Worm (Caenorhabditis elegans) whole organism, L3 larva: Measurements from ENCODE around the gene C50B6.7.

ENCODE experiments used
- R02D3.7 ChIP-seq: fragments of 150-350 bp; optimal IDR thresholded peaks from 2 replicates; lab custom pipeline; 2014; ENCODE audit warnings: missing biosample characterization, missing genetic modification characterization
- ZK546.5 ChIP-seq: sonication (generic microtip); optimal IDR thresholded peaks from 2 replicates; lab custom pipeline; 2017; ENCODE audit warnings: missing biosample characterization, missing genetic modification characterization
- ama-1 ChIP-seq: fragments of 150-350 bp; optimal IDR thresholded peaks from 2 replicates; lab custom pipeline; 2018
- ceh-16 ChIP-seq: sonication (generic microtip); optimal IDR thresholded peaks from 2 replicates; lab custom pipeline; 2017; ENCODE audit warnings: missing biosample characterization, missing genetic modification characterization
- ceh-28 ChIP-seq: fragments of 150-350 bp; optimal IDR thresholded peaks from 2 replicates; lab custom pipeline; 2014; ENCODE audit warnings: missing biosample characterization, missing genetic modification reagents, missing genetic modification characterization
- ceh-9 ChIP-seq: sonication (generic microtip); optimal IDR thresholded peaks from 2 replicates; lab custom pipeline; 2018; ENCODE audit warnings: missing biosample characterization, missing genetic modification characterization
- daf-12 ChIP-seq: fragments of 150-350 bp; optimal IDR thresholded peaks from 2 replicates; lab custom pipeline; 2014; ENCODE audit warnings: missing biosample characterization, missing genetic modification reagents, missing genetic modification characterization
- egl-27 ChIP-seq: sonication (generic microtip); optimal IDR thresholded peaks from 4 replicates; lab custom pipeline; 2017; ENCODE audit warnings: missing biosample characterization, missing genetic modification reagents, missing genetic modification characterization
- egl-5 ChIP-seq: fragments of 150-350 bp; optimal IDR thresholded peaks from 2 replicates; lab custom pipeline; 2017; ENCODE audit warnings: missing biosample characterization, missing genetic modification reagents, missing genetic modification characterization, inconsistent platforms
- elt-1 ChIP-seq: fragments of 150-350 bp; optimal IDR thresholded peaks from 2 replicates; lab custom pipeline; 2014; ENCODE audit warnings: missing biosample characterization, missing genetic modification characterization
- elt-3 ChIP-seq, 3 experiments: fragments of 150-350 bp in 1 of 3; sonication (generic microtip) in 2 of 3; optimal IDR thresholded peaks; 2 replicates in 2 of 3; 4 replicates in 1 of 3; lab custom pipeline; 2014 to 2017; ENCODE audit warnings: missing biosample characterization in 3 of 3, missing genetic modification characterization in 3 of 3
- eor-1 ChIP-seq, 2 experiments: fragments of 150-350 bp; optimal IDR thresholded peaks; 2 replicates each; lab custom pipeline; 2014 to 2018; ENCODE audit warnings: missing biosample characterization in 2 of 2, missing genetic modification characterization in 2 of 2
- fkh-10 ChIP-seq: sonication (generic microtip); optimal IDR thresholded peaks from 2 replicates; lab custom pipeline; 2017; ENCODE audit warnings: missing biosample characterization, missing genetic modification reagents, missing genetic modification characterization
- fos-1 ChIP-seq: fragments of 150-350 bp; optimal IDR thresholded peaks from 2 replicates; lab custom pipeline; 2014; ENCODE audit warnings: missing biosample characterization, missing genetic modification characterization
- hmg-11 ChIP-seq: sonication (generic microtip); optimal IDR thresholded peaks from 2 replicates; lab custom pipeline; 2016; ENCODE audit warnings: missing genetic modification characterization, missing compliant biosample characterization
- jun-1 ChIP-seq: fragments of 150-350 bp; optimal IDR thresholded peaks from 2 replicates; lab custom pipeline; 2014; ENCODE audit warnings: missing biosample characterization, missing genetic modification reagents, missing genetic modification characterization
- lin-15B ChIP-seq: fragments of 150-350 bp; optimal IDR thresholded peaks from 2 replicates; lab custom pipeline; 2014; ENCODE audit warnings: missing biosample characterization, missing genetic modification characterization
- lin-39 ChIP-seq: fragments of 150-350 bp; optimal IDR thresholded peaks from 2 replicates; lab custom pipeline; 2018; ENCODE audit warnings: missing biosample characterization, missing genetic modification reagents, missing genetic modification characterization
- lsy-12 ChIP-seq: sonication (generic microtip); optimal IDR thresholded peaks from 2 replicates; lab custom pipeline; 2016; ENCODE audit warnings: mild to moderate bottlenecking, missing genetic modification characterization, missing compliant biosample characterization
- mdl-1 ChIP-seq: fragments of 150-350 bp; optimal IDR thresholded peaks from 2 replicates; lab custom pipeline; 2014; ENCODE audit warnings: missing biosample characterization, missing genetic modification characterization
- mml-1 ChIP-seq: fragments of 150-350 bp; sonication (generic microtip); optimal IDR thresholded peaks from 3 replicates; lab custom pipeline; 2014; ENCODE audit warnings: missing biosample characterization, missing genetic modification characterization
- nfya-1 ChIP-seq: sonication (generic microtip); optimal IDR thresholded peaks from 2 replicates; lab custom pipeline; 2017; ENCODE audit warnings: missing genetic modification characterization, mild to moderate bottlenecking, missing compliant biosample characterization, antibody characterized with exemption, moderate library complexity; ENCODE audit not compliant: insufficient read depth
- nhr-11 ChIP-seq: fragments of 150-350 bp; optimal IDR thresholded peaks from 2 replicates; lab custom pipeline; 2014; ENCODE audit warnings: missing biosample characterization, missing genetic modification characterization
- nhr-12 ChIP-seq: fragments of 150-350 bp; optimal IDR thresholded peaks from 2 replicates; lab custom pipeline; 2014; ENCODE audit warnings: missing biosample characterization, missing genetic modification characterization
- nhr-23 ChIP-seq: fragments of 150-350 bp; optimal IDR thresholded peaks from 2 replicates; lab custom pipeline; 2014; ENCODE audit warnings: missing biosample characterization, missing genetic modification reagents, missing genetic modification characterization
- nhr-43 ChIP-seq: sonication (generic microtip); optimal IDR thresholded peaks from 2 replicates; lab custom pipeline; 2016; ENCODE audit warnings: mild to moderate bottlenecking, missing genetic modification characterization, missing compliant biosample characterization; ENCODE audit not compliant: poor library complexity, severe bottlenecking
- nhr-67 ChIP-seq: fragments of 150-350 bp; optimal IDR thresholded peaks from 2 replicates; lab custom pipeline; 2014; ENCODE audit warnings: missing biosample characterization, missing genetic modification characterization
- nhr-76 ChIP-seq: fragments of 150-350 bp; sonication (generic microtip); optimal IDR thresholded peaks from 5 replicates; lab custom pipeline; 2014; ENCODE audit warnings: missing biosample characterization, missing genetic modification characterization
- nhr-77 ChIP-seq: fragments of 150-350 bp; optimal IDR thresholded peaks from 2 replicates; lab custom pipeline; 2014; ENCODE audit warnings: missing biosample characterization, missing genetic modification characterization
- pqm-1 ChIP-seq: fragments of 150-350 bp; optimal IDR thresholded peaks from 2 replicates; lab custom pipeline; 2017; ENCODE audit warnings: missing biosample characterization, missing genetic modification characterization, inconsistent platforms
- sea-2 ChIP-seq: fragments of 150-350 bp; sonication (generic microtip); optimal IDR thresholded peaks from 4 replicates; lab custom pipeline; 2014; ENCODE audit warnings: missing biosample characterization, missing genetic modification reagents, missing genetic modification characterization
- skn-1 ChIP-seq: fragments of 150-350 bp; optimal IDR thresholded peaks from 2 replicates; lab custom pipeline; 2014; ENCODE audit warnings: missing biosample characterization, missing genetic modification characterization
- snpc-4 ChIP-seq: fragments of 150-350 bp; optimal IDR thresholded peaks from 2 replicates; lab custom pipeline; 2014; ENCODE audit warnings: missing biosample characterization, missing genetic modification characterization
- tbx-2 ChIP-seq: sonication (generic microtip); optimal IDR thresholded peaks from 2 replicates; lab custom pipeline; 2016; ENCODE audit warnings: mild to moderate bottlenecking, missing genetic modification characterization, missing compliant biosample characterization
- unc-39 ChIP-seq: sonication (generic microtip); optimal IDR thresholded peaks from 4 replicates; lab custom pipeline; 2017; ENCODE audit warnings: missing biosample characterization, missing genetic modification characterization
- unc-62 ChIP-seq: fragments of 150-350 bp; sonication (generic microtip); optimal IDR thresholded peaks from 4 replicates; lab custom pipeline; 2014; ENCODE audit warnings: missing biosample characterization, missing genetic modification reagents, missing genetic modification characterization

The C50B6.7 gene

ce11 chrV:13352415-13352814, 27.6 kb upstream of the C50B6.7 start:
- no peak for TF ChIP-seq sea-2
- TF ChIP-seq elt-1 (tag; lab: Kevin White, UChicago): peak; percentile 24
- no peak for TF ChIP-seq lin-39

ce11 chrV:13351773-13352172, 27.0 kb upstream of the C50B6.7 start:
- TF ChIP-seq nfya-1 (tag; lab: Kevin White, UChicago): peak; percentile 28
- TF ChIP-seq R02D3.7 (tag; lab: Kevin White, UChicago): no peak
- TF ChIP-seq unc-62 (GFP tag; lab: Kevin White, UChicago): peak; percentile 87
- peak; percentile 45 for TF ChIP-seq lin-39
- no peak for TF ChIP-seq unc-39 (tag; lab: Kevin White, UChicago)
- peak; percentile 77 for TF ChIP-seq elt-1 (tag; lab: Kevin White, UChicago)

ce11 chrV:13350302-13350701, 25.5 kb upstream of the C50B6.7 start:
- peak; percentile 80 for TF ChIP-seq fkh-10 (GFP tag; lab: Kevin White, UChicago)
- TF ChIP-seq tbx-2 (tag; lab: Kevin White, UChicago): no peak

ce11 chrV:13345867-13346328, 21.1 kb upstream of the C50B6.7 start, which contains the start of gene twk-43:
twk-43 (plus strand) TSS chrV:13346278.
- TF ChIP-seq ceh-16 (tag; lab: Kevin White, UChicago): no peak
- no peak for TF ChIP-seq mml-1 (tag; lab: Kevin White, UChicago)
- TF ChIP-seq jun-1 (tag; lab: Kevin White, UChicago): no peak
- no peak for TF ChIP-seq nhr-11 (tag; lab: Kevin White, UChicago)
- peak; percentile 68 for TF ChIP-seq egl-5

- TF ChIP-seq nhr-76 (no peak), nhr-43 (tag; lab: Kevin White, UChicago) (no peak), lin-39 (no peak), ceh-9 (tag; lab: Kevin White, UChicago) (no peak), fkh-10 (GFP tag; lab: Kevin White, UChicago) (no peak), skn-1 (tag; lab: Kevin White, UChicago) (no peak), eor-1 (tag; optimal IDR thresholded peaks at IDR 0.05; lab: Kevin White, UChicago) (no peak), nhr-11 (tag; lab: Kevin White, UChicago) (no peak)
Observed at ce11 chrV:13342235-13342634, 17.5 kb upstream of the C50B6.7 start.

- TF ChIP-seq elt-3 (tag; optimal IDR thresholded peaks at IDR 0.05; lab: Kevin White, UChicago) (no peak), ZK546.5 (tag; lab: Kevin White, UChicago) (no peak), ama-1 (lab: Kevin White, UChicago) (no peak), fkh-10 (GFP tag; lab: Kevin White, UChicago) (no peak), mml-1 (tag; lab: Kevin White, UChicago) (no peak), snpc-4 (no peak), lin-39 (no peak), eor-1 (tag; optimal IDR thresholded peaks at IDR 0.05; lab: Kevin White, UChicago) (no peak), unc-39 (tag; lab: Kevin White, UChicago) (no peak), nhr-77 (tag; lab: Kevin White, UChicago) (no peak), nfya-1 (tag; lab: Kevin White, UChicago) (no peak), lin-15B (no peak), nhr-76 (no peak), nhr-23 (tag; lab: Kevin White, UChicago) (no peak), mdl-1 (tag; lab: Kevin White, UChicago) (no peak), jun-1 (tag; lab: Kevin White, UChicago) (no peak)
Observed at ce11 chrV:13339633-13340290, 15.0 kb upstream of the C50B6.7 start, which contains the start of the genes str-4 and lgc-48. str-4 (minus strand) TSS chrV:13339733. lgc-48 (plus strand) TSS chrV:13340240.

- TF ChIP-seq ZK546.5 (tag; lab: Kevin White, UChicago) (no peak), unc-39 (tag; lab: Kevin White, UChicago) (no peak), lin-15B (no peak), nhr-76 (no peak), ceh-16 (tag; lab: Kevin White, UChicago) (no peak), ceh-28 (no peak), R02D3.7 (tag; lab: Kevin White, UChicago) (no peak), fos-1 (tag; lab: Kevin White, UChicago) (no peak), hmg-11 (tag; lab: Kevin White, UChicago) (no peak), elt-1 (tag; lab: Kevin White, UChicago) (no peak), skn-1 (tag; lab: Kevin White, UChicago) (no peak), egl-27 (tag; lab: Kevin White, UChicago) (no peak), nhr-67 (tag; lab: Kevin White, UChicago) (no peak), pqm-1 (no peak), daf-12 (tag; lab: Kevin White, UChicago) (no peak), lsy-12 (tag; lab: Kevin White, UChicago) (no peak), ceh-9 (tag; lab: Kevin White, UChicago) (no peak), nhr-12 (tag; lab: Kevin White, UChicago) (no peak), eor-1 (tag; optimal IDR thresholded peaks at IDR 0.05; lab: Kevin White, UChicago) (no peak)
- TF ChIP-seq, all 47 proteins: peak for 0
Observed at ce11 chrV:13338037-13338436, 13.3 kb upstream of the C50B6.7 start.
